Fruit fly (Drosophila melanogaster) whole organism, embryonic: ENCODE results near the gene CG10365.

ENCODE experiments used
- Ada2b ChIP-seq: fragments of 200-800 bp; sonication (Bioruptor generic); IDR thresholded peaks from 2 replicates; pipeline ENCODE4 v1.3.6; 2022; ENCODE audit warnings: missing biosample characterization, missing genetic modification characterization
- CG10209 ChIP-seq: fragments of 200-800 bp; sonication (Bioruptor generic); optimal IDR thresholded peaks from 3 replicates; lab custom pipeline; 2017; ENCODE audit warnings: missing biosample characterization, mild to moderate bottlenecking, missing genetic modification characterization, missing genetic modification reagents
- CG11723 ChIP-seq: fragments of 200-800 bp; sonication (Bioruptor generic); optimal IDR thresholded peaks from 2 replicates; lab custom pipeline; 2017; ENCODE audit warnings: missing biosample characterization, mild to moderate bottlenecking, missing genetic modification characterization
- CG12219 ChIP-seq: fragments of 200-800 bp; sonication (Bioruptor generic); optimal IDR thresholded peaks from 3 replicates; lab custom pipeline; 2018; ENCODE audit warnings: missing biosample characterization, mild to moderate bottlenecking, missing genetic modification characterization
- CG12659 ChIP-seq: fragments of 200-800 bp; sonication (Bioruptor generic); optimal IDR thresholded peaks from 3 replicates; lab custom pipeline; 2017; ENCODE audit warnings: mild to moderate bottlenecking, missing biosample characterization, missing genetic modification reagents, missing genetic modification characterization
- CG13296 ChIP-seq: fragments of 200-800 bp; sonication (Bioruptor generic); optimal IDR thresholded peaks from 3 replicates; lab custom pipeline; 2018; ENCODE audit warnings: missing biosample characterization, mild to moderate bottlenecking, missing genetic modification characterization
- CG15479 ChIP-seq: fragments of 200-800 bp; sonication (Bioruptor generic); optimal IDR thresholded peaks from 3 replicates; lab custom pipeline; 2019; ENCODE audit warnings: missing biosample characterization, mild to moderate bottlenecking, missing genetic modification characterization, moderate library complexity
- CG16863 ChIP-seq: fragments of 200-800 bp; sonication (Bioruptor generic); optimal IDR thresholded peaks from 3 replicates; lab custom pipeline; 2016; ENCODE audit warnings: missing biosample characterization, missing genetic modification characterization
- CG17186 ChIP-seq: fragments of 200-800 bp; sonication (Bioruptor generic); optimal IDR thresholded peaks from 3 replicates; lab custom pipeline; 2017; ENCODE audit warnings: missing biosample characterization, missing genetic modification reagents, missing genetic modification characterization
- CG17359 ChIP-seq: fragments of 200-800 bp; sonication (Bioruptor generic); optimal IDR thresholded peaks from 3 replicates; lab custom pipeline; 2018; ENCODE audit warnings: missing biosample characterization, mild to moderate bottlenecking, missing genetic modification characterization, moderate library complexity
- CG17568 ChIP-seq: fragments of 200-800 bp; sonication (Bioruptor generic); optimal IDR thresholded peaks from 2 replicates; lab custom pipeline; 2018; ENCODE audit warnings: missing biosample characterization, mild to moderate bottlenecking, missing genetic modification characterization, moderate library complexity
- CG17829 ChIP-seq: fragments of 200-800 bp; optimal IDR thresholded peaks from 2 replicates; lab custom pipeline; 2019; ENCODE audit warnings: missing biosample characterization, mild to moderate bottlenecking, missing genetic modification characterization, moderate library complexity
- CG2875 ChIP-seq: fragments of 200-800 bp; sonication (Bioruptor generic); optimal IDR thresholded peaks from 2 replicates; lab custom pipeline; 2017; ENCODE audit warnings: missing biosample characterization, mild to moderate bottlenecking, missing genetic modification characterization, missing genetic modification reagents
- CG4424 ChIP-seq: fragments of 200-800 bp; sonication (Bioruptor generic); optimal IDR thresholded peaks from 3 replicates; lab custom pipeline; 2016; ENCODE audit warnings: missing biosample characterization, missing genetic modification characterization
- CG4617 ChIP-seq: fragments of 200-800 bp; sonication (Bioruptor generic); optimal IDR thresholded peaks from 3 replicates; lab custom pipeline; 2016; ENCODE audit warnings: missing biosample characterization, missing genetic modification characterization, borderline replicate concordance
- CG5245 ChIP-seq: fragments of 200-800 bp; sonication (Bioruptor generic); optimal IDR thresholded peaks from 3 replicates; lab custom pipeline; 2016; ENCODE audit warnings: missing biosample characterization, missing genetic modification characterization
- CG5953 ChIP-seq: fragments of 200-800 bp; sonication (Bioruptor generic); IDR thresholded peaks from 2 replicates; pipeline ENCODE4 v1.3.6; 2022; ENCODE audit warnings: missing biosample characterization, missing genetic modification characterization
- CG6654 ChIP-seq: fragments of 200-800 bp; sonication (Bioruptor generic); optimal IDR thresholded peaks from 2 replicates; lab custom pipeline; 2017; ENCODE audit warnings: missing biosample characterization, mild to moderate bottlenecking, missing genetic modification characterization
- CG8359 ChIP-seq: fragments of 200-800 bp; sonication (Bioruptor generic); optimal IDR thresholded peaks from 2 replicates; lab custom pipeline; 2017; ENCODE audit warnings: missing biosample characterization, mild to moderate bottlenecking, missing genetic modification characterization, borderline replicate concordance
- CG8388 ChIP-seq: fragments of 200-800 bp; sonication (Bioruptor generic); optimal IDR thresholded peaks from 2 replicates; lab custom pipeline; 2019; ENCODE audit warnings: missing biosample characterization, mild to moderate bottlenecking, missing genetic modification characterization, moderate library complexity
- CG8765 ChIP-seq: fragments of 200-800 bp; sonication (Bioruptor generic); IDR thresholded peaks from 2 replicates; pipeline ENCODE4 v1.3.6; 2022; ENCODE audit warnings: missing biosample characterization, missing genetic modification characterization
- Chrac-16 ChIP-seq: fragments of 200-800 bp; sonication (Bioruptor generic); optimal IDR thresholded peaks from 3 replicates; lab custom pipeline; 2016; ENCODE audit warnings: missing biosample characterization, missing genetic modification characterization
- Fer3 ChIP-seq: fragments of 200-800 bp; sonication (Bioruptor generic); optimal IDR thresholded peaks from 2 replicates; lab custom pipeline; 2018; ENCODE audit warnings: missing biosample characterization, mild to moderate bottlenecking, missing genetic modification characterization, moderate library complexity
- Hr3 ChIP-seq: fragments of 200-800 bp; sonication (Bioruptor generic); optimal IDR thresholded peaks from 3 replicates; lab custom pipeline; 2016; ENCODE audit warnings: missing biosample characterization, missing genetic modification characterization
- Hr51 ChIP-seq, 2 experiments: fragments of 200-800 bp; sonication (Bioruptor generic); optimal IDR thresholded peaks; 2 replicates in 1 of 2; 3 replicates in 1 of 2; lab custom pipeline; 2016 to 2018; ENCODE audit warnings: missing biosample characterization in 2 of 2, missing genetic modification characterization in 2 of 2, mild to moderate bottlenecking in 1 of 2, moderate library complexity in 1 of 2
- Hsf ChIP-seq: fragments of 200-800 bp; sonication (Bioruptor generic); optimal IDR thresholded peaks from 3 replicates; lab custom pipeline; 2016; ENCODE audit warnings: missing biosample characterization, missing genetic modification characterization
- Kr ChIP-seq: fragments of 200-800 bp; sonication (Bioruptor generic); optimal IDR thresholded peaks from 2 replicates; lab custom pipeline; 2017; ENCODE audit warnings: missing biosample characterization, mild to moderate bottlenecking, missing genetic modification characterization
- Max ChIP-seq: fragments of 200-800 bp; sonication (Bioruptor generic); optimal IDR thresholded peaks from 2 replicates; lab custom pipeline; 2016; ENCODE audit warnings: missing biosample characterization, mild to moderate bottlenecking, missing genetic modification characterization
- Sin3A ChIP-seq: fragments of >200 bp; optimal IDR thresholded peaks from 2 replicates; lab custom pipeline; 2018
- Six4 ChIP-seq: fragments of 200-800 bp; sonication (Bioruptor generic); optimal IDR thresholded peaks from 2 replicates; lab custom pipeline; 2016; ENCODE audit warnings: missing biosample characterization, missing genetic modification characterization
- Sox102F ChIP-seq: fragments of 200-800 bp; sonication (Bioruptor generic); optimal IDR thresholded peaks from 2 replicates; lab custom pipeline; 2018; ENCODE audit warnings: missing biosample characterization, mild to moderate bottlenecking, missing genetic modification characterization, moderate library complexity
- Ssrp ChIP-seq: fragments of 200-800 bp; sonication (Bioruptor generic); optimal IDR thresholded peaks from 2 replicates; lab custom pipeline; 2018; ENCODE audit warnings: missing biosample characterization, mild to moderate bottlenecking, missing genetic modification characterization, moderate library complexity
- Vsx1 ChIP-seq: fragments of 200-800 bp; sonication (Bioruptor generic); optimal IDR thresholded peaks from 2 replicates; lab custom pipeline; 2017; ENCODE audit warnings: missing biosample characterization, mild to moderate bottlenecking, missing genetic modification characterization, missing genetic modification reagents
- ase ChIP-seq: fragments of 200-800 bp; sonication (Bioruptor generic); IDR thresholded peaks from 3 replicates; pipeline ENCODE4 v1.3.6; 2022; ENCODE audit warnings: missing biosample characterization, missing genetic modification characterization
- bsh ChIP-seq, 2 experiments: fragments of 200-800 bp; sonication (Bioruptor generic); optimal IDR thresholded peaks; 2 replicates each; lab custom pipeline; 2017 to 2018; ENCODE audit warnings: mild to moderate bottlenecking in 2 of 2, missing biosample characterization in 2 of 2, missing genetic modification characterization in 2 of 2, moderate library complexity in 1 of 2
- corto ChIP-seq: fragments of 200-800 bp; sonication (Bioruptor generic); optimal IDR thresholded peaks from 2 replicates; lab custom pipeline; 2016; ENCODE audit warnings: missing biosample characterization, mild to moderate bottlenecking, missing genetic modification characterization, moderate library complexity
- crol ChIP-seq: fragments of 200-800 bp; sonication (Bioruptor generic); IDR thresholded peaks from 2 replicates; pipeline ENCODE4 v1.3.6; 2022; ENCODE audit warnings: missing biosample characterization, missing genetic modification characterization
- dmrt11E ChIP-seq: fragments of 200-800 bp; sonication (Bioruptor generic); optimal IDR thresholded peaks from 3 replicates; lab custom pipeline; 2018; ENCODE audit warnings: missing biosample characterization, mild to moderate bottlenecking, missing genetic modification characterization, moderate library complexity
- dysf ChIP-seq: fragments of 200-800 bp; sonication (Bioruptor generic); IDR thresholded peaks from 3 replicates; pipeline ENCODE4 v1.3.6; 2022; ENCODE audit warnings: missing biosample characterization, missing genetic modification characterization
- ftz-f1 ChIP-seq: fragments of 200-800 bp; sonication (Bioruptor generic); optimal IDR thresholded peaks from 2 replicates; lab custom pipeline; 2016; ENCODE audit warnings: missing biosample characterization, missing genetic modification characterization
- fu2 ChIP-seq: fragments of 200-800 bp; sonication (Bioruptor generic); optimal IDR thresholded peaks from 2 replicates; lab custom pipeline; 2016; ENCODE audit warnings: missing biosample characterization, missing genetic modification characterization
- klu ChIP-seq: fragments of 200-800 bp; sonication (Bioruptor generic); IDR thresholded peaks from 2 replicates; pipeline ENCODE4 v1.3.6; 2022; ENCODE audit warnings: missing biosample characterization, missing genetic modification characterization
- nmo ChIP-seq: fragments of 200-800 bp; sonication (Bioruptor generic); optimal IDR thresholded peaks from 2 replicates; lab custom pipeline; 2018; ENCODE audit warnings: missing biosample characterization, mild to moderate bottlenecking, missing genetic modification characterization, moderate library complexity
- run ChIP-seq: fragments of 200-800 bp; sonication (Bioruptor generic); optimal IDR thresholded peaks from 3 replicates; lab custom pipeline; 2018; ENCODE audit warnings: missing biosample characterization, mild to moderate bottlenecking, missing genetic modification characterization
- tup ChIP-seq: fragments of 200-800 bp; sonication (Bioruptor generic); optimal IDR thresholded peaks from 2 replicates; lab custom pipeline; 2016; ENCODE audit warnings: missing biosample characterization, mild to moderate bottlenecking, missing genetic modification characterization, moderate library complexity
- tx ChIP-seq: fragments of 200-800 bp; sonication (Bioruptor generic); optimal IDR thresholded peaks from 2 replicates; lab custom pipeline; 2016; ENCODE audit warnings: missing biosample characterization, missing genetic modification characterization

Gene CG10365

dm6 chr3R:23704383-23705033 is 18.6 kb upstream of the CG10365 start, which contains the start of gene Gba1b (continued):
- TF ChIP-seq CG6654 (GFP tag; lab: Kevin White, UChicago) (no peak), CG15479 (peak; percentile 49)

dm6 chr3R:23709508-23710208 is 13.5 kb upstream of the CG10365 start, which contains the start of gene CG10301:
Gene CG10301, plus strand, starts transcription at chr3R:23710158.
- TF ChIP-seq dmrt11E (tag; lab: Kevin White, UChicago) (peak; percentile 89), Six4 (GFP tag; lab: Kevin White, UChicago) (peak; percentile 73), Sox102F (GFP tag; lab: Kevin White, UChicago) (peak; percentile 70), Fer3 (tag; lab: Kevin White, UChicago) (peak; percentile 8), Max (GFP tag; lab: Kevin White, UChicago) (peak; percentile 20), CG5953 (GFP tag; lab: Robert Waterston, UW) (peak; percentile 53; the same call in 1 of the 2 replicates), Sin3A (lab: Kevin White, UChicago) (no peak), Hr51 (GFP tag; optimal IDR thresholded peaks at IDR 0.05; lab: Kevin White, UChicago) (peak; percentile 1 to 53), CG12219 (GFP tag; lab: Kevin White, UChicago) (peak; percentile 59), dysf (peak; percentile 62; the same call in 2 of the 3 replicates), CG11723 (GFP tag; lab: Kevin White, UChicago) (peak; percentile 1), CG8388 (peak; percentile 65), CG12659 (GFP tag; lab: Kevin White, UChicago) (peak; percentile 27), fu2 (no peak), CG4617 (peak; percentile 16), Ada2b (GFP tag; lab: Robert Waterston, UW) (peak; percentile 23; the same call in 1 of the 2 replicates), Chrac-16 (GFP tag; lab: Kevin White, UChicago) (peak; percentile 68), CG8359 (GFP tag; lab: Kevin White, UChicago) (peak; percentile 14), ase (GFP tag; lab: Robert Waterston, UW) (no peak), CG4424 (GFP tag; lab: Kevin White, UChicago) (peak; percentile 59), CG5245 (peak; percentile 47), CG17829 (tag; lab: Kevin White, UChicago) (peak; percentile 74), CG2875 (GFP tag; lab: Kevin White, UChicago) (peak; percentile 44), tup (no peak), ftz-f1 (GFP tag; lab: Kevin White, UChicago) (no peak), nmo (GFP tag; lab: Kevin White, UChicago) (peak; percentile 76), corto (GFP tag; lab: Kevin White, UChicago) (no peak), CG13296 (GFP tag; lab: Kevin White, UChicago) (no peak), CG17568 (GFP tag; lab: Kevin White, UChicago) (no peak), bsh (GFP tag; optimal IDR thresholded peaks at IDR 0.05; lab: Kevin White, UChicago) (peak in 1 of 2 experiments; percentile 81), Kr (GFP tag; lab: Kevin White, UChicago) (no peak), CG10209 (peak; percentile 67), Ssrp (tag; lab: Kevin White, UChicago) (peak; percentile 66), CG17359 (peak; percentile 64), run (tag; lab: Kevin White, UChicago) (no peak), klu (GFP tag; lab: Robert Waterston, UW) (no peak), CG17186 (GFP tag; lab: Kevin White, UChicago) (peak; percentile 26), crol (GFP tag; lab: Robert Waterston, UW) (no peak), Hr3 (GFP tag; lab: Kevin White, UChicago) (peak; percentile 47), tx (GFP tag; lab: Kevin White, UChicago) (no peak), CG16863 (GFP tag; lab: Kevin White, UChicago) (peak; percentile 26), CG8765 (GFP tag; lab: Robert Waterston, UW) (peak; percentile 81), Hsf (GFP tag; lab: Kevin White, UChicago) (peak; percentile 68), Vsx1 (no peak)
